Worm (Caenorhabditis elegans): ENCODE data around the gene K11G12.6.

Gene K11G12.6

ce11 chrX:6729593-6729992 is at the start of gene K11G12.6:
K11G12.6 (minus strand) TSS chrX:6729657.
- TF ChIP-seq lsl-1 (GFP tag; optimal IDR thresholded peaks at IDR 0.05) (no peak), mcd-1 (GFP tag; IDR thresholded peaks at IDR 0.05) (peak; percentile 60)

- TF ChIP-seq F52B5.7 (tag; optimal IDR thresholded peaks at IDR 0.05) (no peak), ceh-91 (GFP tag; IDR thresholded peaks at IDR 0.05) (no peak), ztf-22 (GFP tag; optimal IDR thresholded peaks at IDR 0.05) (no peak), attf-6 (GFP tag; IDR thresholded peaks at IDR 0.05) (no peak), pha-4 (tag; optimal IDR thresholded peaks at IDR 0.05) (no peak), xnd-1 (tag; optimal IDR thresholded peaks at IDR 0.05) (no peak), lin-54 (GFP tag; optimal IDR thresholded peaks at IDR 0.05) (no peak), akir-1 (GFP tag; optimal IDR thresholded peaks at IDR 0.05) (no peak)
Measured at ce11 chrX:6778014-6778413, 48.6 kb upstream of the K11G12.6 start, which contains the start of gene irk-1. irk-1 (minus strand) TSS chrX:6778114.

ce11 chrX:6761688-6762185 is 32.3 kb upstream of the K11G12.6 start, which contains the start of gene abts-4:
abts-4 (minus strand) TSS chrX:6761738.
- TF ChIP-seq pha-4 (tag; optimal IDR thresholded peaks at IDR 0.05) (peak; percentile 2), attf-3 (GFP tag; conservative IDR thresholded peaks at IDR 0.05) (no peak), nhr-80 (tag; optimal IDR thresholded peaks at IDR 0.05) (peak; percentile 11), ztf-6 (GFP tag; IDR thresholded peaks at IDR 0.05) (no peak)

- peak in 1 of 2 experiments; percentile 21 for TF ChIP-seq let-607 (tag; optimal IDR thresholded peaks at IDR 0.05)
- no peak for TF ChIP-seq madf-6 (GFP tag; IDR thresholded peaks at IDR 0.05)
- TF ChIP-seq nhr-80 (tag; optimal IDR thresholded peaks at IDR 0.05), result peak; percentile 47
Measured at ce11 chrX:6761211-6761610, 31.8 kb upstream of the K11G12.6 start.

- TF ChIP-seq B0019.2 (GFP tag; conservative IDR thresholded peaks at IDR 0.05) (no peak), atf-7 (tag; optimal IDR thresholded peaks at IDR 0.05) (peak; percentile 81), lin-35 (GFP tag; optimal IDR thresholded peaks at IDR 0.05) (peak in 1 of 3 experiments; percentile 48), Y79H2A.3 (GFP tag; conservative IDR thresholded peaks at IDR 0.05) (no peak), D2030.7 (GFP tag; IDR thresholded peaks at IDR 0.05) (no peak), mcd-1 (GFP tag; IDR thresholded peaks at IDR 0.05) (peak; percentile 43), Y53F4B.3 (GFP tag; IDR thresholded peaks at IDR 0.05) (no peak), hlh-12 (tag; optimal IDR thresholded peaks at IDR 0.05) (no peak), chd-7 (tag; optimal IDR thresholded peaks at IDR 0.05) (peak; percentile 86), nhr-179 (tag; optimal IDR thresholded peaks at IDR 0.05) (no peak), ceh-79 (tag; optimal IDR thresholded peaks at IDR 0.05) (no peak), nfyb-1 (GFP tag; IDR thresholded peaks at IDR 0.05) (peak; percentile 62), ccch-3 (GFP tag; optimal IDR thresholded peaks at IDR 0.05) (no peak), snpc-1.3 (tag; optimal IDR thresholded peaks at IDR 0.05; ENCODE audit: insufficient read depth) (no peak), lsy-27 (tag; optimal IDR thresholded peaks at IDR 0.05; ENCODE audit: borderline replicate concordance, insufficient read depth) (no peak), hmg-20 (GFP tag; IDR thresholded peaks at IDR 0.05) (no peak), ztf-25 (GFP tag; IDR thresholded peaks at IDR 0.05) (no peak), nhr-80 (tag; optimal IDR thresholded peaks at IDR 0.05) (peak; percentile 81), sea-2 (GFP tag; IDR thresholded peaks at IDR 0.05) (no peak), sptf-2 (GFP tag; optimal IDR thresholded peaks at IDR 0.05) (no peak), cebp-1 (GFP tag; IDR thresholded peaks at IDR 0.05) (peak; percentile 89), cebp-1 (tag; optimal IDR thresholded peaks at IDR 0.05) (peak; percentile 96), F10E7.11 (tag; optimal IDR thresholded peaks at IDR 0.05) (no peak), ama-1 (optimal IDR thresholded peaks at IDR 0.05) (no peak), ama-1 (GFP tag; optimal IDR thresholded peaks at IDR 0.05) (no peak), K12H6.12 (tag; optimal IDR thresholded peaks at IDR 0.05) (peak; percentile 86), rec-8 (tag; optimal IDR thresholded peaks at IDR 0.05) (no peak), bed-2 (GFP tag; IDR thresholded peaks at IDR 0.05) (no peak), Y67H2A.10 (GFP tag; conservative IDR thresholded peaks at IDR 0.05) (no peak)
Measured at ce11 chrX:6750145-6750544, 20.7 kb upstream of the K11G12.6 start.
